Fruit fly (Drosophila melanogaster) S2 (cell line): ENCODE data around the gene CG42815.

Experiments
- CG8478 ChIP-seq: fragments of >200 bp; optimal IDR thresholded peaks from 2 replicates; lab custom pipeline; 2018
- CTCF ChIP-seq, 2 experiments: fragments of >200 bp; optimal IDR thresholded peaks; 2 replicates each; lab custom pipeline; 2018

DNA sequence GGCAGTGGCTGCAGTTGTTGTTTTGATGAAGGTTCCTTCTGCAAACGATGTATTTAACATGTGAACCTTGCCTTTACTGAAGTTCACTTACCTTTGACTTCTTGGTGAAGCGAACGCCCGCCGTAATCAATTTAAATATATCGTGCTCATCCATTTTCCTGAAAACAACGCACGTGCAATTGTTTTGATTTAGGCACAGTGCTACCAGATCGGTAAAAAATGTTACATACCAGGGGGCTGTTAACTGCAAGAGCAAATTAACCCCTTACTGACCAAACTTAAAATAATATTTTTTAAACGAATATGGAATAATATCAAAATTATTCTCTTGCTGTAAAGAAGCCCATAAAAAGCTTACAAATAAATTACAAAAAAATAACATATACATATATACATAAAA lies 13.2 kb upstream of the CG42815 start, which contains the start of gene ais:
- TF ChIP-seq CG8478 (no peak), CTCF (optimal IDR thresholded peaks at IDR 0.05; lab: Kevin White, UChicago) (no peak)
